Worm (Caenorhabditis elegans) whole organism, L4/young adult: ENCODE measurements around the gene mff-1.

Source experiments
- dao-5 ChIP-seq: sonication (generic microtip); optimal IDR thresholded peaks from 2 replicates; lab custom pipeline; 2016; ENCODE audit warnings: missing genotype, missing genetic modification characterization, moderate library complexity, missing compliant biosample characterization
- him-1 ChIP-seq: sonication (generic microtip); optimal IDR thresholded peaks from 2 replicates; lab custom pipeline; 2016; ENCODE audit warnings: missing genotype, missing genetic modification reagents, missing genetic modification characterization, missing compliant biosample characterization

- TF ChIP-seq dao-5 (tag; lab: Kevin White, UChicago) (no peak), him-1 (tag; lab: Kevin White, UChicago) (no peak)
Observed at ce11 chrX:12951175-12951574, 35.8 kb downstream of the mff-1 start.
